Fruit fly (Drosophila melanogaster) whole organism, prepupa: ENCODE measurements around the gene RhoGAP71E.

Experiments
- Blimp-1 ChIP-seq: fragments of 200-800 bp; sonication (Bioruptor generic); optimal IDR thresholded peaks from 3 replicates; lab custom pipeline; 2017; ENCODE audit warnings: missing biosample characterization, missing genetic modification characterization, mild to moderate bottlenecking, moderate library complexity, missing genetic modification reagents
- CG10631 ChIP-seq: fragments of 200-800 bp; sonication (Bioruptor generic); optimal IDR thresholded peaks from 2 replicates; lab custom pipeline; 2016; ENCODE audit warnings: missing biosample characterization, missing genetic modification characterization
- CG11294 ChIP-seq: fragments of 200-800 bp; sonication (Bioruptor generic); IDR thresholded peaks from 2 replicates; pipeline ENCODE4 v1.3.6; 2022; ENCODE audit warnings: missing biosample characterization, missing genetic modification characterization
- CG15336 ChIP-seq: fragments of 200-800 bp; sonication (Bioruptor generic); IDR thresholded peaks from 2 replicates; pipeline ENCODE4 v1.3.6; 2022; ENCODE audit warnings: missing biosample characterization, missing genetic modification characterization
- CG31627 ChIP-seq: fragments of 200-800 bp; sonication (Bioruptor generic); optimal IDR thresholded peaks from 3 replicates; lab custom pipeline; 2016; ENCODE audit warnings: missing biosample characterization, missing genetic modification characterization
- CG34406 ChIP-seq: fragments of 200-800 bp; sonication (Bioruptor generic); optimal IDR thresholded peaks from 3 replicates; lab custom pipeline; 2016; ENCODE audit warnings: missing biosample characterization, missing genetic modification characterization
- CG3919 ChIP-seq: fragments of 200-800 bp; sonication (Bioruptor generic); optimal IDR thresholded peaks from 3 replicates; lab custom pipeline; 2016; ENCODE audit warnings: missing biosample characterization, missing genetic modification characterization
- CG4318 ChIP-seq: fragments of 200-800 bp; sonication (Bioruptor generic); optimal IDR thresholded peaks from 3 replicates; lab custom pipeline; 2017; ENCODE audit warnings: missing biosample characterization, mild to moderate bottlenecking, missing genetic modification characterization
- CG6163 ChIP-seq: fragments of 200-800 bp; sonication (Bioruptor generic); IDR thresholded peaks from 3 replicates; pipeline ENCODE4 v1.3.6; 2022; ENCODE audit warnings: missing biosample characterization, missing genetic modification characterization
- CG6276 ChIP-seq: fragments of 200-800 bp; sonication (Bioruptor generic); optimal IDR thresholded peaks from 2 replicates; lab custom pipeline; 2017; ENCODE audit warnings: missing biosample characterization, mild to moderate bottlenecking, missing genetic modification characterization
- CG6792 ChIP-seq: fragments of 200-800 bp; sonication (Bioruptor generic); optimal IDR thresholded peaks from 3 replicates; lab custom pipeline; 2016; ENCODE audit warnings: missing biosample characterization, missing genetic modification characterization
- CG6854 ChIP-seq: fragments of 200-800 bp; sonication (Bioruptor generic); optimal IDR thresholded peaks from 2 replicates; lab custom pipeline; 2017; ENCODE audit warnings: missing biosample characterization, mild to moderate bottlenecking, missing genetic modification characterization
- CG7368 ChIP-seq: fragments of 200-800 bp; sonication (Bioruptor generic); optimal IDR thresholded peaks from 3 replicates; lab custom pipeline; 2016; ENCODE audit warnings: missing biosample characterization, missing genetic modification characterization
- CG8119 ChIP-seq: fragments of 200-800 bp; sonication (Bioruptor generic); IDR thresholded peaks from 3 replicates; pipeline ENCODE4 v1.3.6; 2022; ENCODE audit warnings: missing biosample characterization, missing genetic modification characterization
- CG8319 ChIP-seq: fragments of 200-800 bp; sonication (Bioruptor generic); optimal IDR thresholded peaks from 3 replicates; lab custom pipeline; 2016; ENCODE audit warnings: missing biosample characterization, missing genetic modification characterization
- CG8632 ChIP-seq: fragments of 200-800 bp; sonication (Bioruptor generic); optimal IDR thresholded peaks from 3 replicates; lab custom pipeline; 2016; ENCODE audit warnings: missing biosample characterization, missing genetic modification characterization
- CG9139 ChIP-seq: fragments of 200-800 bp; sonication (Bioruptor generic); optimal IDR thresholded peaks from 3 replicates; lab custom pipeline; 2017; ENCODE audit warnings: missing biosample characterization, mild to moderate bottlenecking, missing genetic modification characterization
- Eip78C ChIP-seq: fragments of 200-800 bp; sonication (Bioruptor generic); peaks from one replicate; lab custom pipeline; 2016; ENCODE audit warnings: missing biosample characterization, missing genetic modification characterization
- Eip93F ChIP-seq: fragments of 200-800 bp; sonication (Bioruptor generic); optimal IDR thresholded peaks from 2 replicates; lab custom pipeline; 2016; ENCODE audit warnings: missing biosample characterization, mild to moderate bottlenecking, missing genetic modification characterization
- Ets21C ChIP-seq: fragments of 200-800 bp; sonication (Bioruptor generic); optimal IDR thresholded peaks from 3 replicates; lab custom pipeline; 2016; ENCODE audit warnings: missing biosample characterization, missing genetic modification characterization
- Ets96B ChIP-seq: fragments of 200-800 bp; optimal IDR thresholded peaks from 2 replicates; lab custom pipeline; 2019; ENCODE audit warnings: missing biosample characterization, mild to moderate bottlenecking, missing genetic modification characterization, moderate library complexity
- Gug ChIP-seq: fragments of 200-800 bp; sonication (Bioruptor generic); IDR thresholded peaks from 2 replicates; pipeline ENCODE4 v1.3.6; 2022; ENCODE audit warnings: missing biosample characterization, missing genetic modification characterization
- Hr38 ChIP-seq: sonication (Bioruptor generic); optimal IDR thresholded peaks from 2 replicates; lab custom pipeline; 2016; ENCODE audit warnings: missing biosample characterization, missing genetic modification characterization
- Lpt ChIP-seq: fragments of 200-800 bp; sonication (Bioruptor generic); optimal IDR thresholded peaks from 3 replicates; lab custom pipeline; 2016; ENCODE audit warnings: missing biosample characterization, missing genetic modification characterization
- Met ChIP-seq: fragments of 200-800 bp; sonication (Bioruptor generic); optimal IDR thresholded peaks from 3 replicates; lab custom pipeline; 2016; ENCODE audit warnings: missing biosample characterization, missing genetic modification characterization
- OdsH ChIP-seq: fragments of 200-800 bp; sonication (Bioruptor generic); optimal IDR thresholded peaks from 3 replicates; lab custom pipeline; 2016; ENCODE audit warnings: missing biosample characterization, missing genetic modification characterization
- Smox ChIP-seq: fragments of 200-800 bp; sonication (Bioruptor generic); optimal IDR thresholded peaks from 3 replicates; lab custom pipeline; 2016; ENCODE audit warnings: missing biosample characterization, missing genetic modification characterization
- Sox102F ChIP-seq: fragments of 200-800 bp; sonication (Bioruptor generic); optimal IDR thresholded peaks from 2 replicates; lab custom pipeline; 2016; ENCODE audit warnings: missing biosample characterization, mild to moderate bottlenecking, missing genetic modification characterization
- Sox15 ChIP-seq: fragments of 200-800 bp; sonication (Bioruptor generic); optimal IDR thresholded peaks from 3 replicates; lab custom pipeline; 2016; ENCODE audit warnings: missing biosample characterization, missing genetic modification characterization
- acj6 ChIP-seq: fragments of 200-800 bp; sonication (Bioruptor generic); optimal IDR thresholded peaks from 3 replicates; lab custom pipeline; 2016; ENCODE audit warnings: missing biosample characterization, missing genetic modification characterization
- cyc ChIP-seq: fragments of 200-800 bp; sonication (Bioruptor generic); optimal IDR thresholded peaks from 3 replicates; lab custom pipeline; 2016; ENCODE audit warnings: missing biosample characterization, missing genetic modification characterization
- dsx ChIP-seq: fragments of 200-800 bp; optimal IDR thresholded peaks from 3 replicates; lab custom pipeline; 2019; ENCODE audit warnings: missing biosample characterization, mild to moderate bottlenecking, missing genetic modification characterization, moderate library complexity; ENCODE audit not compliant: poor library complexity, severe bottlenecking
- eg ChIP-seq: fragments of 200-800 bp; sonication (Bioruptor generic); IDR thresholded peaks from 3 replicates; pipeline ENCODE4 v1.3.6; 2022; ENCODE audit warnings: missing biosample characterization, missing genetic modification characterization
- esn ChIP-seq: fragments of 200-800 bp; sonication (Bioruptor generic); optimal IDR thresholded peaks from 2 replicates; lab custom pipeline; 2016; ENCODE audit warnings: missing biosample characterization, mild to moderate bottlenecking, missing genetic modification characterization, moderate library complexity
- fd85E ChIP-seq: fragments of 200-800 bp; sonication (Bioruptor generic); optimal IDR thresholded peaks from 3 replicates; lab custom pipeline; 2016; ENCODE audit warnings: missing biosample characterization, missing genetic modification characterization
- fkh ChIP-seq: fragments of 200-800 bp; sonication (Bioruptor generic); optimal IDR thresholded peaks from 3 replicates; lab custom pipeline; 2017; ENCODE audit warnings: missing biosample characterization, mild to moderate bottlenecking, missing genetic modification characterization, moderate library complexity
- lz ChIP-seq: fragments of 200-800 bp; sonication (Bioruptor generic); optimal IDR thresholded peaks from 3 replicates; lab custom pipeline; 2016; ENCODE audit warnings: missing biosample characterization, missing genetic modification characterization
- net ChIP-seq: fragments of 200-800 bp; sonication (Bioruptor generic); optimal IDR thresholded peaks from 3 replicates; lab custom pipeline; 2016; ENCODE audit warnings: missing biosample characterization, missing genetic modification characterization
- salr ChIP-seq, 2 experiments: fragments of 200-800 bp; sonication (Bioruptor generic); optimal IDR thresholded peaks; 3 replicates each; lab custom pipeline; 2016 to 2018; ENCODE audit warnings: missing biosample characterization in 2 of 2, missing genetic modification characterization in 2 of 2, mild to moderate bottlenecking in 1 of 2
- spab ChIP-seq: fragments of 200-800 bp; sonication (Bioruptor generic); optimal IDR thresholded peaks from 2 replicates; lab custom pipeline; 2017; ENCODE audit warnings: missing biosample characterization, mild to moderate bottlenecking, missing genetic modification characterization, missing genetic modification reagents
- ss ChIP-seq, 2 experiments: fragments of 200-800 bp; sonication (Bioruptor generic); optimal IDR thresholded peaks; 2 replicates in 1 of 2; 3 replicates in 1 of 2; lab custom pipeline; 2017 to 2018; ENCODE audit warnings: mild to moderate bottlenecking in 2 of 2, missing biosample characterization in 2 of 2, missing genetic modification characterization in 2 of 2, moderate library complexity in 1 of 2
- topi ChIP-seq: fragments of 200-800 bp; sonication (Bioruptor generic); optimal IDR thresholded peaks from 3 replicates; lab custom pipeline; 2016; ENCODE audit warnings: missing biosample characterization, missing genetic modification characterization
- vri ChIP-seq: fragments of 200-800 bp; sonication (Bioruptor generic); optimal IDR thresholded peaks from 3 replicates; lab custom pipeline; 2016; ENCODE audit warnings: missing biosample characterization, mild to moderate bottlenecking, missing genetic modification characterization

RhoGAP71E gene

dm6 chr3L:15541281-15541680 is 47.4 kb upstream of the RhoGAP71E start:
- no peak for TF ChIP-seq CG8119 (GFP tag; lab: Robert Waterston, UW)
- TF ChIP-seq esn: no peak
- no peak for TF ChIP-seq CG6854 (GFP tag; lab: Kevin White, UChicago)
- TF ChIP-seq fkh (GFP tag; lab: Kevin White, UChicago): no peak
- TF ChIP-seq CG11294 (GFP tag; lab: Robert Waterston, UW): no peak
- no peak for TF ChIP-seq CG34406
- no peak for TF ChIP-seq lz
- TF ChIP-seq eg (GFP tag; lab: Robert Waterston, UW): no peak
- TF ChIP-seq Gug: no peak

DNA sequence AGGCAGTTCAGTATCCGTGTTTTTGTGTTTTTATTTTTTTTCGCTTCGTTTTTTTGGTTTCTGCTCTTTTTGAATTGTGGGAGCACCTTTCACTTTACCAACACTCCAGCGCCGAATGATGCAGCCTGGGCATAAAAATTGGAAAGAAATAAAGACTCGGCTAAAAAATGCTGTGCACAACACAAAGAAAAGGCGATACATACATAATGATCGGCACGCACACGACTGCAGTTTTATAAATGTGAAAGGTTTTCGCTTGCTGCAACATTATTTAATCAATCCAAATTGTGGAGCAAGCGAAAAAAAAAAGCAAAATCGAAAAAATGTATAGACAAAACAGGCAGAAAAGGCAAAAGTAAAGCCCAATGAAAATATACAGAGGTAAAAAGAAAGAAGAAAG is 45.6 kb upstream of the RhoGAP71E start:
- TF ChIP-seq fd85E (GFP tag; lab: Kevin White, UChicago) (no peak), ss (GFP tag; optimal IDR thresholded peaks at IDR 0.05; lab: Kevin White, UChicago) (no peak), Eip93F (no peak), Blimp-1 (GFP tag; lab: Kevin White, UChicago) (peak; percentile 55), CG7368 (no peak), Sox102F (GFP tag; lab: Kevin White, UChicago) (no peak), Eip78C (GFP tag; lab: Kevin White, UChicago) (no peak)

dm6 chr3L:15543467-15543866 is 45.2 kb upstream of the RhoGAP71E start:
- TF ChIP-seq vri (GFP tag; lab: Kevin White, UChicago): peak; percentile 24
- no peak for TF ChIP-seq spab (GFP tag; lab: Kevin White, UChicago)
- peak; percentile 27; the same call in 1 of the 2 replicates for TF ChIP-seq CG15336 (GFP tag; lab: Robert Waterston, UW)
- no peak for TF ChIP-seq Gug
- peak; percentile 53 for TF ChIP-seq Eip78C (GFP tag; lab: Kevin White, UChicago)
- TF ChIP-seq CG8119 (GFP tag; lab: Robert Waterston, UW): 0 out of 3 replicates have a peak, but pooled peaks have one; percentile 40

DNA sequence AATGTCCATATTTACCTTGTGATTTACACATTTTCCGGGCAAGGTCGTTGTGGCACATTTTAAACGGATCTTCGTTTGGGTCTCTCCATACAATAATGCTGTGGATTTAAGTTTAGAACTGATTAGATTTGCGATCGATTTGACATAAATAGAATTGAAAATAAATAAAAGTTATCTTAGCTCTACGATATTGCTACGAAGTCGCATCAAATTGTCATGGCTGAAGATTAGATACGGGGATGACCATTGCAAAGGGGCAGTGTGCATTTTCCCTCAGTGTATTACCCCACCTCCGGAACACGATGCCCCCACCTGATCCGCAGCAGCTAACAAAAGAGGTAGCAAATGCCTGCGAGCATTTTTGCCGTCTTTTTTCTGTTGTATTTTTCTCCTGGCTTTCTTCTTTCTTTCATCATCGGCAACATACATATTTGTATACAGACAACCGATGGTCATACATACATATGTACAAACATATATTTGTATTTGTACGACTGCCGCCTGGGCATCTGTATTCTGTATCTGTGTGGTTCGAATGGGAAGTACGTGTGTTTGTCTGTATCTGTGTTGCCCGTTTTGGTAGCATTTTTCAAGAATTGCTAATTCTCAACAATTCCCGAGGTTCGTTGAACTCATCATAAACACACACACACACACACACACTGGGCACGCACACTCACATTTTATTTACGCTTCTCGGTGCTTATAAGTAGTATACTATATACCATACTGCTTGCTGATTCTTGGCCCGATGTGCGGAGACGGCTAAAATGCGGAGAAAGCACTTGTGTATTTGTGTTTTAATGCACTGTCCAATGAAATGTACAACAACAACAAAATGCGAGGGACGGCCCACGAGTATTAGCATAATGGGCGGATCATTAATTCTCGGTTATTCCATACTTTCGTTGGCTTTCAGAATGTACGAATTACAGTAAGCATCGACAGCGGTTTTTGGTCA is 43.9 kb upstream of the RhoGAP71E start:
- TF ChIP-seq CG3919 (GFP tag; lab: Kevin White, UChicago) (peak; percentile 6), Lpt (GFP tag; lab: Kevin White, UChicago) (no peak), cyc (GFP tag; lab: Kevin White, UChicago) (peak; percentile 59), CG6276 (GFP tag; lab: Kevin White, UChicago) (no peak), Sox15 (GFP tag; lab: Kevin White, UChicago) (no peak), Eip93F (no peak), ss (GFP tag; optimal IDR thresholded peaks at IDR 0.05; lab: Kevin White, UChicago) (no peak), CG34406 (peak; percentile 19), topi (GFP tag; lab: Kevin White, UChicago) (peak; percentile 57), OdsH (GFP tag; lab: Kevin White, UChicago) (peak; percentile 33), CG4318 (GFP tag; lab: Kevin White, UChicago) (peak; percentile 50), Hr38 (GFP tag; lab: Kevin White, UChicago) (no peak), CG8119 (GFP tag; lab: Robert Waterston, UW) (no peak), dsx (GFP tag; lab: Kevin White, UChicago) (no peak), acj6 (GFP tag; lab: Kevin White, UChicago) (peak; percentile 37), Met (peak; percentile 65), CG9139 (GFP tag; lab: Kevin White, UChicago) (no peak), CG6163 (GFP tag; lab: Robert Waterston, UW) (no peak), eg (GFP tag; lab: Robert Waterston, UW) (no peak), Ets96B (no peak), salr (GFP tag; optimal IDR thresholded peaks at IDR 0.05; lab: Kevin White, UChicago) (peak in 1 of 2 experiments; percentile 43), CG6792 (GFP tag; lab: Kevin White, UChicago) (peak; percentile 22), fd85E (GFP tag; lab: Kevin White, UChicago) (no peak), Smox (GFP tag; lab: Kevin White, UChicago) (peak; percentile 46), Ets21C (GFP tag; lab: Kevin White, UChicago) (peak; percentile 23), CG31627 (GFP tag; lab: Kevin White, UChicago) (peak; percentile 47), CG8319 (no peak), Gug (no peak), CG10631 (GFP tag; lab: Kevin White, UChicago) (peak; percentile 44), CG8632 (GFP tag; lab: Kevin White, UChicago) (no peak), net (GFP tag; lab: Kevin White, UChicago) (no peak)
